Fruit fly (Drosophila melanogaster) whole organism, prepupa: Measurements from ENCODE around the gene CG33271.

Experiments
- CG15336 ChIP-seq: fragments of 200-800 bp; sonication (Bioruptor generic); IDR thresholded peaks from 2 replicates; pipeline ENCODE4 v1.3.6; 2022; ENCODE audit warnings: missing biosample characterization, missing genetic modification characterization
- CG6163 ChIP-seq: fragments of 200-800 bp; sonication (Bioruptor generic); IDR thresholded peaks from 3 replicates; pipeline ENCODE4 v1.3.6; 2022; ENCODE audit warnings: missing biosample characterization, missing genetic modification characterization
- CG6854 ChIP-seq: fragments of 200-800 bp; sonication (Bioruptor generic); optimal IDR thresholded peaks from 2 replicates; lab custom pipeline; 2017; ENCODE audit warnings: missing biosample characterization, mild to moderate bottlenecking, missing genetic modification characterization
- CG8319 ChIP-seq: fragments of 200-800 bp; sonication (Bioruptor generic); optimal IDR thresholded peaks from 3 replicates; lab custom pipeline; 2016; ENCODE audit warnings: missing biosample characterization, missing genetic modification characterization
- Eip93F ChIP-seq: fragments of 200-800 bp; sonication (Bioruptor generic); optimal IDR thresholded peaks from 2 replicates; lab custom pipeline; 2016; ENCODE audit warnings: missing biosample characterization, mild to moderate bottlenecking, missing genetic modification characterization
- Ets96B ChIP-seq: fragments of 200-800 bp; optimal IDR thresholded peaks from 2 replicates; lab custom pipeline; 2019; ENCODE audit warnings: missing biosample characterization, mild to moderate bottlenecking, missing genetic modification characterization, moderate library complexity
- Hr39 ChIP-seq: fragments of 200-800 bp; sonication (Bioruptor generic); optimal IDR thresholded peaks from 2 replicates; lab custom pipeline; 2016; ENCODE audit warnings: missing biosample characterization, missing genetic modification characterization
- OdsH ChIP-seq: fragments of 200-800 bp; sonication (Bioruptor generic); optimal IDR thresholded peaks from 3 replicates; lab custom pipeline; 2016; ENCODE audit warnings: missing biosample characterization, missing genetic modification characterization
- eg ChIP-seq: fragments of 200-800 bp; sonication (Bioruptor generic); IDR thresholded peaks from 3 replicates; pipeline ENCODE4 v1.3.6; 2022; ENCODE audit warnings: missing biosample characterization, missing genetic modification characterization
- vri ChIP-seq: fragments of 200-800 bp; sonication (Bioruptor generic); optimal IDR thresholded peaks from 3 replicates; lab custom pipeline; 2016; ENCODE audit warnings: missing biosample characterization, mild to moderate bottlenecking, missing genetic modification characterization

DNA sequence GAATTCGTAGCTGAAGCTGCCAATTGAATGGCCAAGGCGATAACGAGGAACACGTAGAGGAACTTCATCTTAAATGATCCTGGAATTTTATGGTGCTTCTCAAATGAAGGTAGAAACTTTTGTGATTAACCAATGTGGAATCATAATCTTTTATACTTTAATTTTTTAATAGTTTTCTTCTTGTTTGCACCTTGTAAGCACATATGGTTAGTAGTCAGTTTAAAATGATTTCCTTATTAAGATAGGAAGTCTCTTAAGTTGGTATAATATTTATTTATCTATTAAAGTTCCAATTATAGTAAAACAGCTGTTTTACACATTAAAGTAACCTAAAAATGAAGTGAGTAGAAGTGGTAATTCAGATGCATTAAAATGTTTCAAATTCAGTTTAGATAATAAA, 3.6 kb upstream of the CG33271 start, which contains the start of gene CG43391:
- TF ChIP-seq CG8319 (GFP tag; lab: Kevin White, UChicago) (no peak), OdsH (GFP tag; lab: Kevin White, UChicago) (no peak), CG6163 (GFP tag; lab: Robert Waterston, UW) (no peak), Ets96B (no peak), eg (no peak), Eip93F (GFP tag; lab: Kevin White, UChicago) (no peak), CG15336 (GFP tag; lab: Robert Waterston, UW) (no peak), vri (GFP tag; lab: Kevin White, UChicago) (no peak), CG6854 (GFP tag; lab: Kevin White, UChicago) (no peak), Hr39 (no peak)
